Fruit fly (Drosophila melanogaster): ENCODE data around the gene eIF5B.

eIF5B gene

DNA sequence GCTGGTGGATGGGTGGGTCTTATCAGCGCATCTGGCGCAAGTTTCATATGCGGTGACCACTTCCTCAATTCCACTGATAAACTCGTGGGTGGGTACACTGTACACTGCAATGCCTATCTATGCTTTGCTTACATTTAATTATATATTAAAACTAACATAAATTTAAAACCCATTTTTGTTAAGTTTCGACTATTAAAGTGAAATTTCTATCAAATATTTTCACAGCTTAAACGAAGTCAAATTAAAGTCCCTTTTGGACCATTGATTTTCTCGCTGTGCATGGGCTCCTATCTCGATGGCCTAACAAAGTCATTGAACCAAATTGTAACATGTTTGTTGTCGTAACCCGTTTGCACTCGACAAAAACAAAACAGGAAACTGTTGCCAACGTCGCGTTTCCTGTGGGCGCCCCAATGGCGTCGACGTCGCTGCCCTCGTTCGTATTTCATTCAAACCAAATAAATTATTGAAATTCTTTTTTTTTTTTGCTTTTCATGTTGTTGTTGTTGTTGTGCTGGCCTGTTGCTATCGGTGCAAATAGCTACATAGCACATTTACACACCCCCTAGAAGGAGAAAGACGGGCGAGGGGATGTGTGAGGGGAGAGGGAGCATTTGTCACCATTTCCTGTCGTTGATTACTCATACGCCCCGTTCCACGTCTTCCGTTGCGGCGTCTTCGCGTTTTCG, 28.0 kb downstream of the eIF5B start (continued):
- no peak for TF ChIP-seq amos (GFP tag; IDR thresholded peaks at IDR 0.05; ENCODE audit: partially characterized antibody)
- TF ChIP-seq org-1 (GFP tag; optimal IDR thresholded peaks at IDR 0.05): peak; percentile 75
- TF ChIP-seq CG10321 (GFP tag; IDR thresholded peaks at IDR 0.05): peak; percentile 52; the same call in 1 of the 2 replicates
- peak; percentile 61; the same call in 1 of the 2 replicates for TF ChIP-seq ham (GFP tag; IDR thresholded peaks at IDR 0.05)
- peak; percentile 86 for TF ChIP-seq Ptx1 (GFP tag; IDR thresholded peaks at IDR 0.05)
- peak; percentile 27 for TF ChIP-seq CG12744 (GFP tag; optimal IDR thresholded peaks at IDR 0.05)
- peak; percentile 10 for TF ChIP-seq CG10431 (GFP tag; optimal IDR thresholded peaks at IDR 0.05)
- peak; percentile 68 for TF ChIP-seq Chrac-16 (GFP tag; optimal IDR thresholded peaks at IDR 0.05)
- peak; percentile 2 for TF ChIP-seq zfh2 (GFP tag; optimal IDR thresholded peaks at IDR 0.05)
- no peak for TF ChIP-seq HLH4C (GFP tag; IDR thresholded peaks at IDR 0.05; ENCODE audit: partially characterized antibody)
- peak; percentile 55 for TF ChIP-seq CG13894 (tag; optimal IDR thresholded peaks at IDR 0.05)
- peak; percentile 75 for TF ChIP-seq CG9932 (GFP tag; IDR thresholded peaks at IDR 0.05)
- TF ChIP-seq repo (GFP tag; optimal IDR thresholded peaks at IDR 0.05): no peak
- peak; percentile 65 for TF ChIP-seq CG15601 (tag; optimal IDR thresholded peaks at IDR 0.05)
- peak; percentile 84 for TF ChIP-seq dimm (GFP tag; IDR thresholded peaks at IDR 0.05)
- peak; percentile 38 for TF ChIP-seq exex (tag; optimal IDR thresholded peaks at IDR 0.05)
- TF ChIP-seq CG8765 (GFP tag; IDR thresholded peaks at IDR 0.05): no peak
- TF ChIP-seq Ravus (GFP tag; IDR thresholded peaks at IDR 0.05): peak; percentile 76
- peak; percentile 88 for TF ChIP-seq CG12769 (tag; optimal IDR thresholded peaks at IDR 0.05)
- TF ChIP-seq mld (GFP tag; IDR thresholded peaks at IDR 0.05; ENCODE audit: partially characterized antibody): no peak
- TF ChIP-seq CG1792 (GFP tag; optimal IDR thresholded peaks at IDR 0.05): peak; percentile 38
- TF ChIP-seq CG17829 (tag; optimal IDR thresholded peaks at IDR 0.05): peak; percentile 69
- TF ChIP-seq tio (GFP tag; optimal IDR thresholded peaks at IDR 0.05): peak; percentile 73
- no peak for TF ChIP-seq h (optimal IDR thresholded peaks at IDR 0.05)
- TF ChIP-seq peb (GFP tag; IDR thresholded peaks at IDR 0.05): peak; percentile 46; the same call in 1 of the 2 replicates
- peak; percentile 50 for TF ChIP-seq Hey (tag; optimal IDR thresholded peaks at IDR 0.05)
- TF ChIP-seq CG3726 (GFP tag; IDR thresholded peaks at IDR 0.05): peak; percentile 79; the same call in 1 of the 3 replicates
- no peak for TF ChIP-seq pan (optimal IDR thresholded peaks at IDR 0.05)
- TF ChIP-seq pan (GFP tag; optimal IDR thresholded peaks at IDR 0.05 in 1 of 2, IDR thresholded peaks at IDR 0.05 in 1 of 2): peak in 1 of 2 experiments; percentile 88
- peak; percentile 70 for TF ChIP-seq ara (GFP tag; IDR thresholded peaks at IDR 0.05)
- peak; percentile 91 for TF ChIP-seq CoRest (tag; optimal IDR thresholded peaks at IDR 0.05)
- TF ChIP-seq Bgb (GFP tag; IDR thresholded peaks at IDR 0.05; ENCODE audit: partially characterized antibody): no peak
- TF ChIP-seq CG7745 (tag; optimal IDR thresholded peaks at IDR 0.05): no peak
- TF ChIP-seq knrl (GFP tag; IDR thresholded peaks at IDR 0.05; ENCODE audit: partially characterized antibody): no peak
- TF ChIP-seq Lhr (GFP tag; optimal IDR thresholded peaks at IDR 0.05): peak; percentile 16
- no peak for TF ChIP-seq CG34224 (GFP tag; IDR thresholded peaks at IDR 0.05; ENCODE audit: partially characterized antibody)
- peak; percentile 82 for TF ChIP-seq stc (GFP tag; IDR thresholded peaks at IDR 0.05)
- TF ChIP-seq HLH54F (GFP tag; optimal IDR thresholded peaks at IDR 0.05): peak; percentile 59
- TF ChIP-seq CG9215 (GFP tag; IDR thresholded peaks at IDR 0.05): peak; percentile 66
- peak; percentile 28 for TF ChIP-seq CG13123 (GFP tag; optimal IDR thresholded peaks at IDR 0.05)
- TF ChIP-seq CG13624 (GFP tag; optimal IDR thresholded peaks at IDR 0.05): no peak
- TF ChIP-seq jigr1 (GFP tag; IDR thresholded peaks at IDR 0.05): no peak
- TF ChIP-seq CG11560 (tag; IDR thresholded peaks at IDR 0.05): peak; percentile 76
- TF ChIP-seq lov (optimal IDR thresholded peaks at IDR 0.05): no peak
- 0 out of 3 replicates have a peak, but pooled peaks have one; percentile 44 for TF ChIP-seq lov (GFP tag; IDR thresholded peaks at IDR 0.05)
- TF ChIP-seq CG9727 (GFP tag; optimal IDR thresholded peaks at IDR 0.05): peak; percentile 82
- TF ChIP-seq Atf-2 (GFP tag; optimal IDR thresholded peaks at IDR 0.05): peak; percentile 4
- TF ChIP-seq CkIIα-i1 (GFP tag; IDR thresholded peaks at IDR 0.05): 0 out of 2 replicates have a peak, but pooled peaks have one; percentile 43
- peak; percentile 87 for TF ChIP-seq Fer3 (tag; optimal IDR thresholded peaks at IDR 0.05)
- no peak for TF ChIP-seq Lpt (GFP tag; optimal IDR thresholded peaks at IDR 0.05)
